Worm (Caenorhabditis elegans): ENCODE results near the gene C46A5.6.

ce11 chrIV:7753108-7753507 lies 10.5 kb downstream of the C46A5.6 start, which contains the start of gene col-14:
- TF ChIP-seq rnt-1 (tag; optimal IDR thresholded peaks at IDR 0.05) (no peak), zag-1 (tag; optimal IDR thresholded peaks at IDR 0.05) (no peak), snpc-4 (tag; optimal IDR thresholded peaks at IDR 0.05) (no peak), ama-1 (optimal IDR thresholded peaks at IDR 0.05) (no peak), unc-62 (GFP tag; optimal IDR thresholded peaks at IDR 0.05) (no peak)

All from whole organism, L1 larva.